Worm (Caenorhabditis elegans): Measurements from ENCODE around the gene W02B12.12.

W02B12.12 gene

ce11 chrII:11428599-11428998, 50.4 kb downstream of the W02B12.12 start:
- TF ChIP-seq zag-1 (tag; optimal IDR thresholded peaks at IDR 0.05) (no peak), elt-2 (tag; optimal IDR thresholded peaks at IDR 0.05) (peak; percentile 10), swsn-7 (tag; optimal IDR thresholded peaks at IDR 0.05) (no peak), tbx-2 (tag; optimal IDR thresholded peaks at IDR 0.05) (no peak), hlh-4 (tag; optimal IDR thresholded peaks at IDR 0.05) (no peak)

- no peak for TF ChIP-seq nhr-20 (tag; optimal IDR thresholded peaks at IDR 0.05)
- TF ChIP-seq tlp-1 (tag; optimal IDR thresholded peaks at IDR 0.05), result no peak
- TF ChIP-seq unc-98 (GFP tag; IDR thresholded peaks at IDR 0.05), result no peak
- TF ChIP-seq ets-5 (GFP tag; IDR thresholded peaks at IDR 0.05), result no peak
- no peak for TF ChIP-seq sox-4 (tag; optimal IDR thresholded peaks at IDR 0.05)
- no peak for TF ChIP-seq lin-13 (GFP tag; optimal IDR thresholded peaks at IDR 0.05)
- no peak for TF ChIP-seq jun-1 (tag; optimal IDR thresholded peaks at IDR 0.05)
- TF ChIP-seq mef-2 (tag; optimal IDR thresholded peaks at IDR 0.05), result no peak
- no peak for TF ChIP-seq sup-37 (GFP tag; optimal IDR thresholded peaks at IDR 0.05)
- no peak for TF ChIP-seq C04F5.9 (tag; optimal IDR thresholded peaks at IDR 0.05)
- TF ChIP-seq ces-1 (GFP tag; optimal IDR thresholded peaks at IDR 0.05), result no peak
- TF ChIP-seq ceh-90 (tag; optimal IDR thresholded peaks at IDR 0.05), result no peak
- no peak for TF ChIP-seq nhr-71 (tag; optimal IDR thresholded peaks at IDR 0.05)
- no peak for TF ChIP-seq egl-27 (tag; optimal IDR thresholded peaks at IDR 0.05)
- TF ChIP-seq egl-13 (tag; optimal IDR thresholded peaks at IDR 0.05), result no peak
- TF ChIP-seq fkh-8 (tag; optimal IDR thresholded peaks at IDR 0.05), result no peak
- no peak for TF ChIP-seq pax-3 (tag; optimal IDR thresholded peaks at IDR 0.05)
These were observed 51.7 kb downstream of the W02B12.12 start for ce11 chrII:11427322-11427721.

All from whole organism, L1 larva.